Fruit fly (Drosophila melanogaster) whole organism, prepupa: ENCODE data around the gene Nepl20.
A peak's percentile ranks its signal among the peaks of the same experiment; 100 is the strongest.

Source experiments
- Blimp-1 ChIP-seq: fragments of 200-800 bp; sonication (Bioruptor generic); optimal IDR thresholded peaks from 3 replicates; lab custom pipeline; 2017; ENCODE audit warnings: missing biosample characterization, missing genetic modification characterization, mild to moderate bottlenecking, moderate library complexity, missing genetic modification reagents
- CG10631 ChIP-seq: fragments of 200-800 bp; sonication (Bioruptor generic); optimal IDR thresholded peaks from 2 replicates; lab custom pipeline; 2016; ENCODE audit warnings: missing biosample characterization, missing genetic modification characterization
- CG10669 ChIP-seq: fragments of 200-800 bp; sonication (Bioruptor generic); optimal IDR thresholded peaks from 3 replicates; lab custom pipeline; 2018; ENCODE audit warnings: missing biosample characterization, mild to moderate bottlenecking, missing genetic modification characterization, moderate library complexity
- CG11294 ChIP-seq: fragments of 200-800 bp; sonication (Bioruptor generic); IDR thresholded peaks from 2 replicates; pipeline ENCODE4 v1.3.6; 2022; ENCODE audit warnings: missing biosample characterization, missing genetic modification characterization
- CG1621 ChIP-seq: fragments of 200-800 bp; sonication (Bioruptor generic); optimal IDR thresholded peaks from 3 replicates; lab custom pipeline; 2018; ENCODE audit warnings: missing biosample characterization, mild to moderate bottlenecking, missing genetic modification characterization
- CG32006 ChIP-seq: fragments of 200-800 bp; sonication (Bioruptor generic); optimal IDR thresholded peaks from 3 replicates; lab custom pipeline; 2017; ENCODE audit warnings: missing biosample characterization, mild to moderate bottlenecking, missing genetic modification characterization
- CG34406 ChIP-seq: fragments of 200-800 bp; sonication (Bioruptor generic); optimal IDR thresholded peaks from 3 replicates; lab custom pipeline; 2016; ENCODE audit warnings: missing biosample characterization, missing genetic modification characterization
- CG3919 ChIP-seq: fragments of 200-800 bp; sonication (Bioruptor generic); optimal IDR thresholded peaks from 3 replicates; lab custom pipeline; 2016; ENCODE audit warnings: missing biosample characterization, missing genetic modification characterization
- CG4318 ChIP-seq: fragments of 200-800 bp; sonication (Bioruptor generic); optimal IDR thresholded peaks from 3 replicates; lab custom pipeline; 2017; ENCODE audit warnings: missing biosample characterization, mild to moderate bottlenecking, missing genetic modification characterization
- CG6163 ChIP-seq: fragments of 200-800 bp; sonication (Bioruptor generic); IDR thresholded peaks from 3 replicates; pipeline ENCODE4 v1.3.6; 2022; ENCODE audit warnings: missing biosample characterization, missing genetic modification characterization
- CG8119 ChIP-seq: fragments of 200-800 bp; sonication (Bioruptor generic); IDR thresholded peaks from 3 replicates; pipeline ENCODE4 v1.3.6; 2022; ENCODE audit warnings: missing biosample characterization, missing genetic modification characterization
- CG8319 ChIP-seq: fragments of 200-800 bp; sonication (Bioruptor generic); optimal IDR thresholded peaks from 3 replicates; lab custom pipeline; 2016; ENCODE audit warnings: missing biosample characterization, missing genetic modification characterization
- CG8632 ChIP-seq: fragments of 200-800 bp; sonication (Bioruptor generic); optimal IDR thresholded peaks from 3 replicates; lab custom pipeline; 2016; ENCODE audit warnings: missing biosample characterization, missing genetic modification characterization
- Eip78C ChIP-seq: fragments of 200-800 bp; sonication (Bioruptor generic); peaks from one replicate; lab custom pipeline; 2016; ENCODE audit warnings: missing biosample characterization, missing genetic modification characterization
- Eip93F ChIP-seq: fragments of 200-800 bp; sonication (Bioruptor generic); optimal IDR thresholded peaks from 2 replicates; lab custom pipeline; 2016; ENCODE audit warnings: missing biosample characterization, mild to moderate bottlenecking, missing genetic modification characterization
- Ets96B ChIP-seq: fragments of 200-800 bp; optimal IDR thresholded peaks from 2 replicates; lab custom pipeline; 2019; ENCODE audit warnings: missing biosample characterization, mild to moderate bottlenecking, missing genetic modification characterization, moderate library complexity
- Gug ChIP-seq: fragments of 200-800 bp; sonication (Bioruptor generic); IDR thresholded peaks from 2 replicates; pipeline ENCODE4 v1.3.6; 2022; ENCODE audit warnings: missing biosample characterization, missing genetic modification characterization
- Hr4 ChIP-seq: fragments of 200-800 bp; sonication (Bioruptor generic); optimal IDR thresholded peaks from 3 replicates; lab custom pipeline; 2016; ENCODE audit warnings: missing biosample characterization, missing genetic modification characterization
- Met ChIP-seq: fragments of 200-800 bp; sonication (Bioruptor generic); optimal IDR thresholded peaks from 3 replicates; lab custom pipeline; 2016; ENCODE audit warnings: missing biosample characterization, missing genetic modification characterization
- Sox102F ChIP-seq: fragments of 200-800 bp; sonication (Bioruptor generic); optimal IDR thresholded peaks from 2 replicates; lab custom pipeline; 2016; ENCODE audit warnings: missing biosample characterization, mild to moderate bottlenecking, missing genetic modification characterization
- Sox14 ChIP-seq: fragments of 200-800 bp; sonication (Bioruptor generic); optimal IDR thresholded peaks from 3 replicates; lab custom pipeline; 2016; ENCODE audit warnings: missing biosample characterization, missing genetic modification characterization
- cyc ChIP-seq: fragments of 200-800 bp; sonication (Bioruptor generic); optimal IDR thresholded peaks from 3 replicates; lab custom pipeline; 2016; ENCODE audit warnings: missing biosample characterization, missing genetic modification characterization
- dac ChIP-seq: fragments of 200-800 bp; sonication (Bioruptor generic); optimal IDR thresholded peaks from 2 replicates; lab custom pipeline; 2017; ENCODE audit warnings: missing biosample characterization, mild to moderate bottlenecking, missing genetic modification characterization
- eg ChIP-seq: fragments of 200-800 bp; sonication (Bioruptor generic); IDR thresholded peaks from 3 replicates; pipeline ENCODE4 v1.3.6; 2022; ENCODE audit warnings: missing biosample characterization, missing genetic modification characterization
- esn ChIP-seq: fragments of 200-800 bp; sonication (Bioruptor generic); optimal IDR thresholded peaks from 2 replicates; lab custom pipeline; 2016; ENCODE audit warnings: missing biosample characterization, mild to moderate bottlenecking, missing genetic modification characterization, moderate library complexity
- fd59A ChIP-seq: fragments of 200-800 bp; sonication (Bioruptor generic); optimal IDR thresholded peaks from 2 replicates; lab custom pipeline; 2017; ENCODE audit warnings: missing biosample characterization, mild to moderate bottlenecking, missing genetic modification characterization, missing genetic modification reagents
- fd85E ChIP-seq: fragments of 200-800 bp; sonication (Bioruptor generic); optimal IDR thresholded peaks from 3 replicates; lab custom pipeline; 2016; ENCODE audit warnings: missing biosample characterization, missing genetic modification characterization
- fkh ChIP-seq: fragments of 200-800 bp; sonication (Bioruptor generic); optimal IDR thresholded peaks from 3 replicates; lab custom pipeline; 2017; ENCODE audit warnings: missing biosample characterization, mild to moderate bottlenecking, missing genetic modification characterization, moderate library complexity
- net ChIP-seq: fragments of 200-800 bp; sonication (Bioruptor generic); optimal IDR thresholded peaks from 3 replicates; lab custom pipeline; 2016; ENCODE audit warnings: missing biosample characterization, missing genetic modification characterization
- svp ChIP-seq: fragments of 200-800 bp; sonication (Bioruptor generic); peaks from one replicate; lab custom pipeline; 2016; ENCODE audit warnings: missing biosample characterization, missing genetic modification characterization
- vri ChIP-seq: fragments of 200-800 bp; sonication (Bioruptor generic); optimal IDR thresholded peaks from 3 replicates; lab custom pipeline; 2016; ENCODE audit warnings: missing biosample characterization, mild to moderate bottlenecking, missing genetic modification characterization

Gene Nepl20

dm6 chr3R:28861309-28862157 is 19.1 kb upstream of the Nepl20 start (continued):
- TF ChIP-seq Ets96B (tag; lab: Kevin White, UChicago) = no peak
- no peak for TF ChIP-seq dac (GFP tag; lab: Kevin White, UChicago)
- peak; percentile 20 for TF ChIP-seq svp (GFP tag; lab: Kevin White, UChicago)
- no peak for TF ChIP-seq esn (GFP tag; lab: Kevin White, UChicago)
- TF ChIP-seq net (GFP tag; lab: Kevin White, UChicago) = no peak
- peak; percentile 51 for TF ChIP-seq fd85E
- TF ChIP-seq CG10631 = no peak
- TF ChIP-seq CG8119 = no peak
- peak; percentile 2 for TF ChIP-seq Sox102F (GFP tag; lab: Kevin White, UChicago)
- peak; percentile 14 for TF ChIP-seq CG3919 (GFP tag; lab: Kevin White, UChicago)
- TF ChIP-seq CG8632 (GFP tag; lab: Kevin White, UChicago) = no peak
- no peak for TF ChIP-seq Gug (GFP tag; lab: Robert Waterston, UW)
- no peak; the same call in 2 of the 3 replicates for TF ChIP-seq eg (GFP tag; lab: Robert Waterston, UW)
- no peak for TF ChIP-seq Eip93F (GFP tag; lab: Kevin White, UChicago)
- no peak for TF ChIP-seq fkh (GFP tag; lab: Kevin White, UChicago)
- TF ChIP-seq fd59A = no peak
- TF ChIP-seq Met (GFP tag; lab: Kevin White, UChicago) = no peak
- TF ChIP-seq CG10669 (GFP tag; lab: Kevin White, UChicago) = no peak
- TF ChIP-seq Sox14 (GFP tag; lab: Kevin White, UChicago) = no peak

dm6 chr3R:28870364-28870763 is 10.2 kb upstream of the Nepl20 start:
- TF ChIP-seq CG4318 (GFP tag; lab: Kevin White, UChicago) = no peak
- TF ChIP-seq CG6163 = no peak
- no peak for TF ChIP-seq net (GFP tag; lab: Kevin White, UChicago)
- no peak for TF ChIP-seq CG8319 (GFP tag; lab: Kevin White, UChicago)
- TF ChIP-seq CG11294 (GFP tag; lab: Robert Waterston, UW) = no peak
- no peak for TF ChIP-seq CG1621 (tag; lab: Kevin White, UChicago)
- TF ChIP-seq cyc (GFP tag; lab: Kevin White, UChicago) = no peak
- TF ChIP-seq Eip78C = no peak
- TF ChIP-seq Gug (GFP tag; lab: Robert Waterston, UW) = no peak
- TF ChIP-seq Hr4 (GFP tag; lab: Kevin White, UChicago) = no peak

DNA sequence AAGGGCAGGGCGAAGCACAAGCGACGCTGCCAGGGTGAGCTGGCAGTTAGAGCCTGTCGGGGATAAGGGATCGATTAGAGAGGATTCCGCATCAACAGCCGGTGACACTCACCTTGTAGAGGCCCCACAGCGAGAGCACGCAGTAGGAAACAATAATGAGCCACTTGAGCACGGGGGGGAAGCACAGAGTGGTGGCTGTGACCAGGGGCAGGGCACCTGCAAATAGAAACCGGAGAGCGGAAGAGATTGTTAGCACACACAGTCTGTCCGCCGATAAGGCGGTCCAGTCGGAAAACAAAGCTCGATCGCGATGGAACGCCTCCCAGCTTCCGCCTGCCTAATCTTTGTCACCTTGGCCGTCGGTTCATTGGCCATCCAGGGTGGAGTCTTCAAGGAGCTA is 8.0 kb upstream of the Nepl20 start, which contains the start of gene Nepl17:
Gene Nepl17 (plus strand): TSS at position 301 of the 400 bp plus-strand sequence.
- TF ChIP-seq CG8319 (GFP tag; lab: Kevin White, UChicago) (no peak), fkh (GFP tag; lab: Kevin White, UChicago) (no peak), CG32006 (GFP tag; lab: Kevin White, UChicago) (no peak), svp (GFP tag; lab: Kevin White, UChicago) (peak; percentile 42), Eip78C (no peak)

dm6 chr3R:28875345-28875744 is 5.2 kb upstream of the Nepl20 start, which contains the start of gene Nepl18:
Nepl18 (plus strand) TSS chr3R:28875621.
- TF ChIP-seq CG34406 (GFP tag; lab: Kevin White, UChicago) (no peak), svp (GFP tag; lab: Kevin White, UChicago) (peak; percentile 91)

DNA sequence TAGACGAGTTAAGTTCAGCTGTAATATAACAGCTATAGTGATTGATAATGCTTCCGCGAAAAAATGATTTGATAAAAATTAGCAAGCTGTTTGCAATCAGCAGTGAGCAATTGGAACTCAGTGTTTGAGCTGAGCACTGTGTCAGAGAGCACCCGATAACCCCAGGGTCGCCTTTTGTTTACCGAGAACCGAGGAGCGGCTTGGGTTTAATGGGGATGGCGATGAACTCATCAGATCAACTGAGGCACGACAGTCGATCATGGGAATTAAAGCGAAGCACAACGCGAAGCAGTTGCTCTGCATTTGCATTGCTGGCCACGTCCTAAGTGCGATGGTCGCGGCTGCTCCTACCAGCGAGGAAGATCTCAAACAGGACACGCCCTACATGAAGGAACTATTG is 2.8 kb downstream of the Nepl20 start, which contains the start of gene Nepl21:
Gene Nepl21 (plus strand): TSS at position 260 of the 400 bp plus-strand sequence.
- no peak for TF ChIP-seq Blimp-1 (GFP tag; lab: Kevin White, UChicago)
- TF ChIP-seq vri (GFP tag; lab: Kevin White, UChicago) = no peak
- peak; percentile 100 for TF ChIP-seq svp (GFP tag; lab: Kevin White, UChicago)
